Worm (Caenorhabditis elegans): ENCODE results near the gene srh-231.

DNA sequence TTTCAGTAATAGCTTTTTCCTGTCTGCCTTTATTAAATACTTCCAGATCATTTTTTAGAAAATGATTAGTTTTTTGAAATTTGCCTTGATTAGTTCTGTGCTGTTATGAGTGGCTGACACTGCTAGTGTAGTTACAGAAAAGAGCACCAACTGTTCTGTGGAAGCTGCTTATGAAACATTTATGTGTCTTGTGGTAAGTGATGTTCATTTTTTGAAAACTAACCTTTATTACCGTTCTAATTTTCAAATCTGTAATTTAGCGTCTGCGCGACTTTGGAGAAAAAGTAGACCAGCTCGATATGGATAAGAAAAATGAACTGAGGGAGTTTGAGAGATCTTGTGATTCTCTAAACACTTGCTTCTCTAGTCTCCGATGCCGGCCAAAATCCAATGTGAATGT, 17.5 kb upstream of the srh-231 start, which contains the start of gene srj-14:
- TF ChIP-seq hlh-30 (tag; optimal IDR thresholded peaks at IDR 0.05; ENCODE audit: insufficient read depth) (no peak), F44E2.7 (GFP tag; IDR thresholded peaks at IDR 0.05) (no peak), nhr-28 (tag; optimal IDR thresholded peaks at IDR 0.05) (no peak), aly-2 (tag; optimal IDR thresholded peaks at IDR 0.05) (no peak), lin-39 (tag; optimal IDR thresholded peaks at IDR 0.05) (no peak), lsy-2 (tag; optimal IDR thresholded peaks at IDR 0.05) (no peak), skn-1 (tag; optimal IDR thresholded peaks at IDR 0.05) (no peak), madf-5 (GFP tag; IDR thresholded peaks at IDR 0.05) (no peak), Y75B8A.6 (GFP tag; IDR thresholded peaks at IDR 0.05) (no peak)
